Worm (Caenorhabditis elegans) whole organism, L2 larva: ENCODE results near the gene C56E10.3.

Source experiments
- C34F6.9 ChIP-seq: fragments of 150-350 bp; optimal IDR thresholded peaks from 2 replicates; lab custom pipeline; 2014; ENCODE audit warnings: missing biosample characterization, missing genetic modification characterization
- R02D3.7 ChIP-seq: fragments of 150-350 bp; optimal IDR thresholded peaks from 2 replicates; lab custom pipeline; 2014; ENCODE audit warnings: missing biosample characterization, missing genetic modification characterization
- Y55F3AM.14 ChIP-seq: fragments of 200-800 bp; sonication (Bioruptor generic); optimal IDR thresholded peaks from 2 replicates; lab custom pipeline; 2018; ENCODE audit warnings: mild to moderate bottlenecking, missing genetic modification characterization, missing compliant biosample characterization
- ZK546.5 ChIP-seq: sonication (generic microtip); optimal IDR thresholded peaks from 2 replicates; lab custom pipeline; 2017; ENCODE audit warnings: missing biosample characterization, missing genetic modification characterization
- alr-1 ChIP-seq: fragments of 150-350 bp; optimal IDR thresholded peaks from 2 replicates; lab custom pipeline; 2014; ENCODE audit warnings: missing biosample characterization, missing genetic modification characterization
- aly-2 ChIP-seq: fragments of 150-350 bp; optimal IDR thresholded peaks from 2 replicates; lab custom pipeline; 2014; ENCODE audit warnings: missing biosample characterization, missing genetic modification characterization
- ama-1 ChIP-seq: fragments of 150-350 bp; optimal IDR thresholded peaks from 2 replicates; lab custom pipeline; 2018; ENCODE audit warnings: inconsistent platforms
- ceh-16 ChIP-seq: fragments of 150-350 bp; optimal IDR thresholded peaks from 2 replicates; lab custom pipeline; 2014; ENCODE audit warnings: missing biosample characterization, missing genetic modification characterization
- ceh-82 ChIP-seq: fragments of 150-350 bp; optimal IDR thresholded peaks from 2 replicates; lab custom pipeline; 2014; ENCODE audit warnings: missing biosample characterization, missing genetic modification characterization
- elt-3 ChIP-seq: sonication (generic microtip); optimal IDR thresholded peaks from 2 replicates; lab custom pipeline; 2017; ENCODE audit warnings: missing biosample characterization, missing genetic modification characterization
- fos-1 ChIP-seq: fragments of 150-350 bp; optimal IDR thresholded peaks from 2 replicates; lab custom pipeline; 2014; ENCODE audit warnings: missing biosample characterization, missing genetic modification characterization
- gmeb-1 ChIP-seq: fragments of 150-350 bp; optimal IDR thresholded peaks from 2 replicates; lab custom pipeline; 2014; ENCODE audit warnings: missing biosample characterization, missing genetic modification characterization
- lin-11 ChIP-seq: fragments of 150-350 bp; sonication (generic microtip); optimal IDR thresholded peaks from 2 replicates; lab custom pipeline; 2014; ENCODE audit warnings: missing biosample characterization, missing genetic modification characterization, inconsistent platforms, mixed read lengths
- lin-13 ChIP-seq: fragments of 150-350 bp; optimal IDR thresholded peaks from 2 replicates; lab custom pipeline; 2014; ENCODE audit warnings: missing biosample characterization, missing genetic modification reagents, missing genetic modification characterization
- lin-39 ChIP-seq: fragments of 150-350 bp; optimal IDR thresholded peaks from 2 replicates; lab custom pipeline; 2014; ENCODE audit warnings: missing biosample characterization, missing genetic modification reagents, missing genetic modification characterization
- mab-5 ChIP-seq: fragments of 150-350 bp; optimal IDR thresholded peaks from 2 replicates; lab custom pipeline; 2014; ENCODE audit warnings: missing biosample characterization, missing genetic modification characterization
- mbf-1 ChIP-seq: sonication (generic microtip); optimal IDR thresholded peaks from 2 replicates; lab custom pipeline; 2017; ENCODE audit warnings: missing biosample characterization, missing genetic modification characterization
- mdl-1 ChIP-seq, 2 experiments: fragments of 150-350 bp in 1 of 2; sonication (generic microtip) in 1 of 2; optimal IDR thresholded peaks; 2 replicates each; lab custom pipeline; 2017; ENCODE audit warnings: missing biosample characterization in 2 of 2, missing genetic modification characterization in 2 of 2
- nhr-10 ChIP-seq: sonication (generic microtip); optimal IDR thresholded peaks from 2 replicates; lab custom pipeline; 2017; ENCODE audit warnings: missing biosample characterization, missing genetic modification characterization
- nhr-11 ChIP-seq: fragments of 150-350 bp; optimal IDR thresholded peaks from 2 replicates; lab custom pipeline; 2014; ENCODE audit warnings: missing biosample characterization, missing genetic modification characterization
- nhr-12 ChIP-seq: fragments of 150-350 bp; optimal IDR thresholded peaks from 2 replicates; lab custom pipeline; 2014; ENCODE audit warnings: missing biosample characterization, missing genetic modification characterization
- nhr-129 ChIP-seq: fragments of 150-350 bp; optimal IDR thresholded peaks from 2 replicates; lab custom pipeline; 2014; ENCODE audit warnings: missing biosample characterization, missing genetic modification characterization
- nhr-21 ChIP-seq: fragments of 150-350 bp; optimal IDR thresholded peaks from 2 replicates; lab custom pipeline; 2014; ENCODE audit warnings: missing biosample characterization, missing genetic modification characterization
- nhr-23 ChIP-seq: fragments of 150-350 bp; optimal IDR thresholded peaks from 2 replicates; lab custom pipeline; 2014; ENCODE audit warnings: missing biosample characterization, missing genetic modification reagents, missing genetic modification characterization
- nhr-237 ChIP-seq: fragments of 150-350 bp; optimal IDR thresholded peaks from 2 replicates; lab custom pipeline; 2014; ENCODE audit warnings: missing biosample characterization, missing genetic modification characterization
- nhr-25 ChIP-seq: fragments of 150-350 bp; sonication (generic microtip); optimal IDR thresholded peaks from 3 replicates; lab custom pipeline; 2014; ENCODE audit warnings: missing biosample characterization, missing genetic modification characterization
- nhr-77 ChIP-seq: fragments of 150-350 bp; optimal IDR thresholded peaks from 2 replicates; lab custom pipeline; 2014; ENCODE audit warnings: missing biosample characterization, missing genetic modification characterization
- peb-1 ChIP-seq: fragments of 150-350 bp; optimal IDR thresholded peaks from 2 replicates; lab custom pipeline; 2014; ENCODE audit warnings: missing biosample characterization, missing genetic modification characterization
- skn-1 ChIP-seq: sonication (generic microtip); optimal IDR thresholded peaks from 2 replicates; lab custom pipeline; 2017; ENCODE audit warnings: missing biosample characterization, missing genetic modification characterization
- sma-3 ChIP-seq: sonication (generic microtip); optimal IDR thresholded peaks from 2 replicates; lab custom pipeline; 2016; ENCODE audit warnings: missing genetic modification reagents, missing genetic modification characterization, missing compliant biosample characterization
- sma-9 ChIP-seq, 2 experiments: fragments of 150-350 bp in 1 of 2; sonication (generic microtip) in 1 of 2; optimal IDR thresholded peaks; 2 replicates each; lab custom pipeline; 2014 to 2016; ENCODE audit warnings: missing genetic modification characterization in 2 of 2, mild to moderate bottlenecking in 1 of 2, missing biosample characterization in 1 of 2, missing compliant biosample characterization in 1 of 2, missing genetic modification reagents in 1 of 2, moderate library complexity in 1 of 2
- snpc-4 ChIP-seq: fragments of 150-350 bp; optimal IDR thresholded peaks from 2 replicates; lab custom pipeline; 2014; ENCODE audit warnings: missing biosample characterization, missing genetic modification characterization
- unc-39 ChIP-seq: fragments of 150-350 bp; optimal IDR thresholded peaks from 2 replicates; lab custom pipeline; 2014; ENCODE audit warnings: missing biosample characterization, missing genetic modification characterization
- unc-55 ChIP-seq: fragments of 150-350 bp; sonication (generic microtip); optimal IDR thresholded peaks from 3 replicates; lab custom pipeline; 2014; ENCODE audit warnings: missing biosample characterization, missing genetic modification reagents, missing genetic modification characterization
- zag-1 ChIP-seq: fragments of 150-350 bp; optimal IDR thresholded peaks from 2 replicates; lab custom pipeline; 2014; ENCODE audit warnings: missing biosample characterization, missing genetic modification characterization
- ztf-1 ChIP-seq: fragments of 200-800 bp; sonication (Bioruptor generic); conservative IDR thresholded peaks from 2 replicates; pipeline ENCODE4 v1.3.6; 2022; ENCODE audit warnings: missing genetic modification characterization, missing compliant biosample characterization
- ztf-4 ChIP-seq: fragments of 150-350 bp; optimal IDR thresholded peaks from 2 replicates; lab custom pipeline; 2014; ENCODE audit warnings: missing biosample characterization, missing genetic modification characterization

The C56E10.3 gene

ce11 chrX:6688953-6689562, 43.6 kb downstream of the C56E10.3 start:
- no peak for TF ChIP-seq lin-13
- TF ChIP-seq mab-5: peak; percentile 50
- TF ChIP-seq sma-9 (GFP tag; optimal IDR thresholded peaks at IDR 0.05; lab: Kevin White, UChicago): peak; percentile 6
- no peak for TF ChIP-seq sma-9 (tag; optimal IDR thresholded peaks at IDR 0.05; lab: Kevin White, UChicago)
- TF ChIP-seq nhr-23: peak; percentile 33
- peak; percentile 19 for TF ChIP-seq zag-1 (tag; lab: Kevin White, UChicago)
- no peak for TF ChIP-seq ztf-4 (tag; lab: Kevin White, UChicago)

ce11 chrX:6689985-6690384, 44.5 kb downstream of the C56E10.3 start, which contains the start of gene F38B6.6:
TSS of gene F38B6.6 (minus strand) at chrX:6690085.
- TF ChIP-seq mab-5: peak; percentile 10
- no peak for TF ChIP-seq C34F6.9 (tag; lab: Kevin White, UChicago)
- no peak for TF ChIP-seq nhr-25
- no peak for TF ChIP-seq gmeb-1
- no peak for TF ChIP-seq ztf-1 (GFP tag; lab: Robert Waterston, UW)
- peak; percentile 27 for TF ChIP-seq unc-55 (GFP tag; lab: Kevin White, UChicago)
- TF ChIP-seq sma-9 (GFP tag; optimal IDR thresholded peaks at IDR 0.05; lab: Kevin White, UChicago): no peak
- no peak for TF ChIP-seq sma-9 (tag; optimal IDR thresholded peaks at IDR 0.05; lab: Kevin White, UChicago)
- TF ChIP-seq peb-1 (tag; lab: Kevin White, UChicago): no peak
- no peak for TF ChIP-seq nhr-11
- no peak for TF ChIP-seq Y55F3AM.14 (GFP tag; lab: Kevin White, UChicago)
- TF ChIP-seq, all 48 proteins: peak for 2

ce11 chrX:6691653-6692052, 46.2 kb downstream of the C56E10.3 start:
- TF ChIP-seq lin-13 (no peak), nhr-12 (tag; lab: Kevin White, UChicago) (no peak), zag-1 (tag; lab: Kevin White, UChicago) (no peak), fos-1 (tag; lab: Kevin White, UChicago) (no peak), unc-55 (GFP tag; lab: Kevin White, UChicago) (no peak), unc-39 (tag; lab: Kevin White, UChicago) (no peak), nhr-11 (no peak), R02D3.7 (no peak), skn-1 (tag; lab: Kevin White, UChicago) (no peak), lin-11 (tag; lab: Kevin White, UChicago) (no peak), nhr-10 (tag; lab: Kevin White, UChicago) (no peak), nhr-77 (tag; lab: Kevin White, UChicago) (no peak), nhr-129 (tag; lab: Kevin White, UChicago) (no peak), nhr-25 (no peak), mdl-1 (tag; optimal IDR thresholded peaks at IDR 0.05; lab: Kevin White, UChicago) (no peak), Y55F3AM.14 (GFP tag; lab: Kevin White, UChicago) (no peak), nhr-237 (tag; lab: Kevin White, UChicago) (no peak), gmeb-1 (no peak), elt-3 (tag; lab: Kevin White, UChicago) (no peak)

- TF ChIP-seq ztf-4 (tag; lab: Kevin White, UChicago) (no peak), R02D3.7 (no peak), sma-3 (GFP tag; lab: Kevin White, UChicago) (no peak), nhr-21 (tag; lab: Kevin White, UChicago) (no peak), ama-1 (lab: Kevin White, UChicago) (no peak), mbf-1 (tag; lab: Kevin White, UChicago) (no peak), lin-39 (tag; lab: Kevin White, UChicago) (no peak)
Measured at ce11 chrX:6692896-6693295, 47.4 kb downstream of the C56E10.3 start.

- TF ChIP-seq sma-9 (GFP tag; optimal IDR thresholded peaks at IDR 0.05; lab: Kevin White, UChicago): no peak
- no peak for TF ChIP-seq sma-9 (tag; optimal IDR thresholded peaks at IDR 0.05; lab: Kevin White, UChicago)
- no peak for TF ChIP-seq nhr-10 (tag; lab: Kevin White, UChicago)
- no peak for TF ChIP-seq ama-1 (lab: Kevin White, UChicago)
- TF ChIP-seq nhr-77 (tag; lab: Kevin White, UChicago): no peak
- no peak for TF ChIP-seq nhr-21 (tag; lab: Kevin White, UChicago)
- no peak for TF ChIP-seq sma-3 (GFP tag; lab: Kevin White, UChicago)
- no peak for TF ChIP-seq aly-2 (tag; lab: Kevin White, UChicago)
- TF ChIP-seq ZK546.5: no peak
- no peak for TF ChIP-seq snpc-4 (tag; lab: Kevin White, UChicago)
- TF ChIP-seq ztf-1 (GFP tag; lab: Robert Waterston, UW): no peak
- no peak for TF ChIP-seq ceh-82 (tag; lab: Kevin White, UChicago)
- TF ChIP-seq ztf-4 (tag; lab: Kevin White, UChicago): no peak
- no peak for TF ChIP-seq alr-1
- TF ChIP-seq fos-1 (tag; lab: Kevin White, UChicago): no peak
- no peak for TF ChIP-seq ceh-16
- no peak for TF ChIP-seq mdl-1 (tag; optimal IDR thresholded peaks at IDR 0.05; lab: Kevin White, UChicago)
- TF ChIP-seq nhr-129 (tag; lab: Kevin White, UChicago): no peak
- no peak for TF ChIP-seq mab-5
Measured at ce11 chrX:6693331-6693730, 47.9 kb downstream of the C56E10.3 start, which contains the start of gene F38B6.3. TSS of gene F38B6.3 (plus strand) at chrX:6693631.
